Worm (Caenorhabditis elegans) whole organism, mixed stage, embryonic: ENCODE results near the gene pgap-2.
A peak's percentile ranks its signal among the peaks of the same experiment; 100 is the strongest.

ENCODE experiments used
- ceh-83 ChIP-seq: fragments of 200-800 bp; sonication (Bioruptor generic); optimal IDR thresholded peaks from 2 replicates; lab custom pipeline; 2018; ENCODE audit warnings: mild to moderate bottlenecking, missing genetic modification characterization, missing compliant biosample characterization
- drap-1 ChIP-seq: fragments of 200-800 bp; sonication (Bioruptor generic); optimal IDR thresholded peaks from 3 replicates; lab custom pipeline; 2018; ENCODE audit warnings: mild to moderate bottlenecking, missing genetic modification characterization, missing compliant biosample characterization
- elt-3 ChIP-seq: fragments of 150-350 bp; optimal IDR thresholded peaks from 2 replicates; lab custom pipeline; 2014; ENCODE audit warnings: missing biosample characterization, missing genetic modification characterization
- lin-13 ChIP-seq: fragments of 150-350 bp; optimal IDR thresholded peaks from 2 replicates; lab custom pipeline; 2014; ENCODE audit warnings: missing biosample characterization, missing genetic modification characterization
- lsy-2 ChIP-seq: fragments of 150-350 bp; optimal IDR thresholded peaks from 2 replicates; lab custom pipeline; 2014; ENCODE audit warnings: missing biosample characterization, missing genetic modification characterization
- mab-5 ChIP-seq: fragments of 150-350 bp; optimal IDR thresholded peaks from 2 replicates; lab custom pipeline; 2014; ENCODE audit warnings: missing biosample characterization, missing genetic modification characterization
- nhr-237 ChIP-seq: fragments of 150-350 bp; optimal IDR thresholded peaks from 2 replicates; lab custom pipeline; 2014; ENCODE audit warnings: missing biosample characterization, missing genetic modification characterization
- nhr-28 ChIP-seq: fragments of 150-350 bp; optimal IDR thresholded peaks from 2 replicates; lab custom pipeline; 2014; ENCODE audit warnings: missing biosample characterization, missing genetic modification characterization
- nhr-76 ChIP-seq: sonication (generic microtip); optimal IDR thresholded peaks from 2 replicates; lab custom pipeline; 2017; ENCODE audit warnings: missing biosample characterization, missing genetic modification characterization
- pha-4 ChIP-seq: fragments of 150-350 bp; optimal IDR thresholded peaks from 2 replicates; lab custom pipeline; 2018; ENCODE audit warnings: missing biosample characterization, missing genetic modification reagents, missing genetic modification characterization
- unc-39 ChIP-seq: fragments of 150-350 bp; optimal IDR thresholded peaks from 2 replicates; lab custom pipeline; 2014; ENCODE audit warnings: missing biosample characterization, missing genetic modification characterization
- unc-62 ChIP-seq: fragments of 150-350 bp; optimal IDR thresholded peaks from 2 replicates; lab custom pipeline; 2014; ENCODE audit warnings: missing biosample characterization, missing genetic modification reagents, missing genetic modification characterization

- peak; percentile 43 for TF ChIP-seq drap-1 (GFP tag; lab: Kevin White, UChicago)
- peak; percentile 56 for TF ChIP-seq mab-5
- TF ChIP-seq ceh-83 (GFP tag; lab: Kevin White, UChicago), result no peak
- no peak for TF ChIP-seq unc-62
- TF ChIP-seq pha-4, result peak; percentile 81
- TF ChIP-seq elt-3 (tag; lab: Kevin White, UChicago), result peak; percentile 17
- TF ChIP-seq lin-13, result peak; percentile 79
- TF ChIP-seq unc-39 (tag; lab: Kevin White, UChicago), result no peak
- no peak for TF ChIP-seq nhr-28 (tag; lab: Kevin White, UChicago)
- peak; percentile 90 for TF ChIP-seq lsy-2 (tag; lab: Kevin White, UChicago)
- TF ChIP-seq nhr-76 (tag; lab: Kevin White, UChicago), result no peak
- peak; percentile 91 for TF ChIP-seq nhr-237 (tag; lab: Kevin White, UChicago)
Observed at ce11 chrIII:4754001-4754561, 48.8 kb downstream of the pgap-2 start, which contains the start of the genes rps-0 and rbg-3.
